Worm (Caenorhabditis elegans): Measurements from ENCODE around the gene swd-2.2.

Gene swd-2.2

DNA sequence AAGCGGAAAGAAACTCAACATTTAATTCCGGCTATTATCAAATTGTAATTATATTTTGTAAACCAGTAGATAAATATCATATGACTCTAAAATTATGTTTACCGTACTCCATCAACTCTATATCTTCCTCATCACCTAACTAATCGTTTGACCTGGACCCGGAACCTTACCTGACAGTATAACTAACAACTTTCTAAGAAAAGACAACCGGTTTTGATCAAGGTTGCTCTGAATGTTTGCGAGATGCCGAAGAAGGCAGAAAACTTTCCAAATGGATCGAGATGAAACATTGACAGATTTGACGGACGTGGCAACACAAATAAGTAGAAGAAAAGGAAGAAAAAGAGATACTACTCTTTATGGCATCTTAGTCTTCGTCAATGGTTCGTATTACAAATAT, 50.4 kb downstream of the swd-2.2 start:
- TF ChIP-seq daf-19 (GFP tag; conservative IDR thresholded peaks at IDR 0.05) (no peak), nhr-11 (tag; optimal IDR thresholded peaks at IDR 0.05) (no peak), spr-3 (GFP tag; optimal IDR thresholded peaks at IDR 0.05) (no peak), dve-1 (tag; optimal IDR thresholded peaks at IDR 0.05; ENCODE audit: insufficient read depth) (no peak), hlh-11 (tag; optimal IDR thresholded peaks at IDR 0.05) (no peak), nhr-10 (tag; optimal IDR thresholded peaks at IDR 0.05) (no peak), R02D3.7 (tag; optimal IDR thresholded peaks at IDR 0.05) (no peak), unc-39 (tag; optimal IDR thresholded peaks at IDR 0.05) (no peak), tra-1 (GFP tag; IDR thresholded peaks at IDR 0.05) (no peak), mep-1 (tag; optimal IDR thresholded peaks at IDR 0.05) (no peak), lin-39 (tag; optimal IDR thresholded peaks at IDR 0.05) (no peak)

Measured in whole organism, L4 larva.